Worm (Caenorhabditis elegans) whole organism, L1 larva: Measurements from ENCODE around the gene F48G7.9.

Experiments
- Y116A8C.19 ChIP-seq: sonication (generic microtip); optimal IDR thresholded peaks from 2 replicates; lab custom pipeline; 2016; ENCODE audit warnings: missing compliant biosample characterization, missing genetic modification characterization, borderline replicate concordance
- nhr-47 ChIP-seq: sonication (generic microtip); optimal IDR thresholded peaks from 2 replicates; lab custom pipeline; 2016; ENCODE audit warnings: mild to moderate bottlenecking, missing genetic modification characterization, moderate library complexity, missing compliant biosample characterization

DNA sequence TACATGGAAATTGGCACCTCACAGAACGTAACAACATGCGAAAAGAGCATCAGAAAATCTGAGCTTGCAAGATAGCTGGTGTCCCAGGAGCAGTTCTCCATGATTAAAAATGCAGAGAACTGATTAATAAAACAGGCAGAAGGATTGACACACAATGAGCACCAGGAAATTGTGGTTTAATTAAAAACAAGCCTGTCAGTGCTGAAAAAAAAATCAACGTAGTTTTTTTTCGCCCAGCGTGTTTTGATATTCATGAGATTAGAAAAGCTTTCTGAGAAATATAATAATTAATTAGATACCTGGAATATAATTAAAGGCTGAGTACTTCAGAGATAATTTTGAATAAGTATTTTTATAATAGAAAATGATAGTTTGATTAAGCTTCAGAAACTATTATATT, 29.3 kb upstream of the F48G7.9 start, which contains the start of gene srh-246:
- TF ChIP-seq Y116A8C.19 (tag; lab: Kevin White, UChicago) = no peak
- no peak for TF ChIP-seq nhr-47 (tag; lab: Kevin White, UChicago)
